Fruit fly (Drosophila melanogaster) whole organism, embryonic: ENCODE results near the gene CG12560.

ENCODE experiments used
- Atf6 ChIP-seq: fragments of 200-800 bp; sonication (Bioruptor generic); IDR thresholded peaks from 2 replicates; pipeline ENCODE4 v1.3.6; 2022; ENCODE audit warnings: missing biosample characterization, missing genetic modification characterization
- BEAF-32 ChIP-seq: fragments of 200-800 bp; sonication (Bioruptor generic); optimal IDR thresholded peaks from 3 replicates; lab custom pipeline; 2017; ENCODE audit warnings: missing biosample characterization, missing genetic modification characterization, mild to moderate bottlenecking, moderate library complexity, missing genetic modification reagents
- CG10274 ChIP-seq: fragments of 200-800 bp; sonication (Bioruptor generic); optimal IDR thresholded peaks from 3 replicates; lab custom pipeline; 2017; ENCODE audit warnings: missing biosample characterization, mild to moderate bottlenecking, missing genetic modification characterization
- CG10462 ChIP-seq: fragments of 200-800 bp; sonication (Bioruptor generic); optimal IDR thresholded peaks from 2 replicates; lab custom pipeline; 2016; ENCODE audit warnings: missing biosample characterization, missing genetic modification characterization
- CG10543 ChIP-seq: fragments of 200-800 bp; sonication (Bioruptor generic); optimal IDR thresholded peaks from 3 replicates; lab custom pipeline; 2017; ENCODE audit warnings: missing biosample characterization, mild to moderate bottlenecking, missing genetic modification characterization, moderate library complexity
- CG12769 ChIP-seq: fragments of 200-800 bp; sonication (Bioruptor generic); optimal IDR thresholded peaks from 2 replicates; lab custom pipeline; 2019; ENCODE audit warnings: missing biosample characterization, mild to moderate bottlenecking, missing genetic modification characterization, moderate library complexity
- CG13424 ChIP-seq: fragments of 200-800 bp; sonication (Bioruptor generic); optimal IDR thresholded peaks from 2 replicates; lab custom pipeline; 2019; ENCODE audit warnings: missing biosample characterization, mild to moderate bottlenecking, missing genetic modification characterization, moderate library complexity
- CG13894 ChIP-seq: fragments of 200-800 bp; sonication (Bioruptor generic); optimal IDR thresholded peaks from 3 replicates; lab custom pipeline; 2018; ENCODE audit warnings: missing biosample characterization, mild to moderate bottlenecking, missing genetic modification characterization, moderate library complexity
- CG18599 ChIP-seq: fragments of 200-800 bp; sonication (Bioruptor generic); optimal IDR thresholded peaks from 3 replicates; lab custom pipeline; 2017; ENCODE audit warnings: missing biosample characterization, missing genetic modification characterization, mild to moderate bottlenecking, moderate library complexity, missing genetic modification reagents
- CG2678 ChIP-seq: fragments of 200-800 bp; sonication (Bioruptor generic); optimal IDR thresholded peaks from 3 replicates; lab custom pipeline; 2019; ENCODE audit warnings: missing biosample characterization, mild to moderate bottlenecking, missing genetic modification characterization, moderate library complexity
- CG30431 ChIP-seq: fragments of 200-800 bp; sonication (Bioruptor generic); optimal IDR thresholded peaks from 2 replicates; lab custom pipeline; 2017; ENCODE audit warnings: missing biosample characterization, missing genetic modification characterization
- CG32532 ChIP-seq: fragments of 200-800 bp; sonication (Bioruptor generic); IDR thresholded peaks from 2 replicates; pipeline ENCODE4 v1.3.6; 2022; ENCODE audit warnings: missing biosample characterization, missing genetic modification characterization
- CG3281 ChIP-seq: fragments of 200-800 bp; sonication (Bioruptor generic); optimal IDR thresholded peaks from 3 replicates; lab custom pipeline; 2017; ENCODE audit warnings: missing biosample characterization, mild to moderate bottlenecking, missing genetic modification characterization
- CG34376 ChIP-seq: fragments of 200-800 bp; sonication (Bioruptor generic); optimal IDR thresholded peaks from 2 replicates; lab custom pipeline; 2018; ENCODE audit warnings: missing biosample characterization, mild to moderate bottlenecking, missing genetic modification characterization
- CG42726 ChIP-seq: fragments of 200-800 bp; sonication (Bioruptor generic); IDR thresholded peaks from 2 replicates; pipeline ENCODE4 v1.3.6; 2022; ENCODE audit warnings: missing biosample characterization, missing genetic modification characterization; ENCODE audit not compliant: partially characterized antibody
- CG4730 ChIP-seq: fragments of 200-800 bp; sonication (Bioruptor generic); IDR thresholded peaks from 2 replicates; pipeline ENCODE4 v1.3.6; 2022; ENCODE audit warnings: missing biosample characterization, missing genetic modification characterization
- CG5180 ChIP-seq: fragments of 200-800 bp; sonication (Bioruptor generic); optimal IDR thresholded peaks from 3 replicates; lab custom pipeline; 2017; ENCODE audit warnings: missing biosample characterization, missing genetic modification characterization, mild to moderate bottlenecking, moderate library complexity, missing genetic modification reagents
- CG5953 ChIP-seq: fragments of 200-800 bp; sonication (Bioruptor generic); IDR thresholded peaks from 2 replicates; pipeline ENCODE4 v1.3.6; 2022; ENCODE audit warnings: missing biosample characterization, missing genetic modification characterization
- CG7839 ChIP-seq: fragments of 200-800 bp; sonication (Bioruptor generic); optimal IDR thresholded peaks from 3 replicates; lab custom pipeline; 2018; ENCODE audit warnings: missing biosample characterization, mild to moderate bottlenecking, missing genetic modification characterization, moderate library complexity
- CG8765 ChIP-seq: fragments of 200-800 bp; sonication (Bioruptor generic); IDR thresholded peaks from 2 replicates; pipeline ENCODE4 v1.3.6; 2022; ENCODE audit warnings: missing biosample characterization, missing genetic modification characterization
- Doc2 ChIP-seq: fragments of 200-800 bp; sonication (Bioruptor generic); IDR thresholded peaks from 2 replicates; pipeline ENCODE4 v1.3.6; 2022; ENCODE audit warnings: missing biosample characterization, missing genetic modification characterization
- H15 ChIP-seq: fragments of 200-800 bp; sonication (Bioruptor generic); IDR thresholded peaks from 3 replicates; pipeline ENCODE4 v1.3.6; 2022; ENCODE audit warnings: missing biosample characterization, missing genetic modification characterization
- HLH4C ChIP-seq: fragments of 200-800 bp; sonication (Bioruptor generic); IDR thresholded peaks from 3 replicates; pipeline ENCODE4 v1.3.6; 2022; ENCODE audit warnings: missing biosample characterization, missing genetic modification characterization; ENCODE audit not compliant: partially characterized antibody
- Jarid2 ChIP-seq: fragments of 200-800 bp; sonication (Bioruptor generic); optimal IDR thresholded peaks from 3 replicates; lab custom pipeline; 2017; ENCODE audit warnings: mild to moderate bottlenecking, missing biosample characterization, missing genetic modification reagents, missing genetic modification characterization
- Lhr ChIP-seq: fragments of 200-800 bp; sonication (Bioruptor generic); optimal IDR thresholded peaks from 3 replicates; lab custom pipeline; 2017; ENCODE audit warnings: mild to moderate bottlenecking, missing biosample characterization, missing genetic modification reagents, missing genetic modification characterization
- Med ChIP-seq: fragments of 200-800 bp; sonication (Bioruptor generic); peaks from one replicate; lab custom pipeline; 2016; ENCODE audit warnings: missing biosample characterization, missing genetic modification characterization, mild to moderate bottlenecking, inconsistent platforms, moderate library complexity
- Mes4 ChIP-seq: fragments of 200-800 bp; sonication (Bioruptor generic); optimal IDR thresholded peaks from 2 replicates; lab custom pipeline; 2016; ENCODE audit warnings: missing biosample characterization, missing genetic modification characterization
- Sin3A ChIP-seq: fragments of >200 bp; optimal IDR thresholded peaks from 2 replicates; lab custom pipeline; 2018
- Trl ChIP-seq, 3 experiments: fragments of >200 bp in 2 of 3; fragments of 200-800 bp in 1 of 3; sonication (Bioruptor generic) in 1 of 3; optimal IDR thresholded peaks; 2 replicates in 1 of 3; 3 replicates in 2 of 3; lab custom pipeline; 2016 to 2017; ENCODE audit warnings: missing biosample characterization in 1 of 3, missing genetic modification characterization in 1 of 3
- ara ChIP-seq: fragments of 200-800 bp; sonication (Bioruptor generic); IDR thresholded peaks from 2 replicates; pipeline ENCODE4 v1.3.6; 2022; ENCODE audit warnings: missing biosample characterization, missing genetic modification characterization
- ase ChIP-seq: fragments of 200-800 bp; sonication (Bioruptor generic); IDR thresholded peaks from 3 replicates; pipeline ENCODE4 v1.3.6; 2022; ENCODE audit warnings: missing biosample characterization, missing genetic modification characterization
- bcd ChIP-seq: fragments of 200-800 bp; sonication (Bioruptor generic); optimal IDR thresholded peaks from 2 replicates; lab custom pipeline; 2017; ENCODE audit warnings: missing biosample characterization, mild to moderate bottlenecking, missing genetic modification characterization
- chinmo ChIP-seq: fragments of 200-800 bp; sonication (Bioruptor generic); IDR thresholded peaks from 4 replicates; pipeline ENCODE4 v1.3.6; 2022; ENCODE audit warnings: missing biosample characterization, missing genetic modification characterization; ENCODE audit not compliant: partially characterized antibody
- eve ChIP-seq, 2 experiments: fragments of >200 bp; optimal IDR thresholded peaks; 2 replicates each; lab custom pipeline; 2017; ENCODE audit warnings: missing biosample characterization in 2 of 2, missing genetic modification characterization in 2 of 2
- fru ChIP-seq: fragments of >200 bp; optimal IDR thresholded peaks from 2 replicates; lab custom pipeline; 2017
- gem ChIP-seq: fragments of 200-800 bp; sonication (Bioruptor generic); optimal IDR thresholded peaks from 2 replicates; lab custom pipeline; 2019; ENCODE audit warnings: missing biosample characterization, mild to moderate bottlenecking, missing genetic modification characterization, moderate library complexity
- gsb-n ChIP-seq: fragments of 200-800 bp; sonication (Bioruptor generic); optimal IDR thresholded peaks from 3 replicates; lab custom pipeline; 2018; ENCODE audit warnings: missing biosample characterization, mild to moderate bottlenecking, missing genetic modification characterization
- gt ChIP-seq: fragments of 200-800 bp; sonication (Bioruptor generic); IDR thresholded peaks from 2 replicates; pipeline ENCODE4 v1.3.6; 2022; ENCODE audit warnings: missing biosample characterization, missing genetic modification characterization
- nom ChIP-seq: fragments of 200-800 bp; sonication (Bioruptor generic); optimal IDR thresholded peaks from 2 replicates; lab custom pipeline; 2017; ENCODE audit warnings: missing biosample characterization, missing genetic modification characterization, mild to moderate bottlenecking, moderate library complexity, missing genetic modification reagents
- pho ChIP-seq: fragments of 200-800 bp; sonication (Bioruptor generic); optimal IDR thresholded peaks from 2 replicates; lab custom pipeline; 2016; ENCODE audit warnings: missing biosample characterization, missing genetic modification characterization
- prd ChIP-seq, 3 experiments: fragments of >200 bp in 2 of 3; fragments of 200-800 bp in 1 of 3; sonication (Bioruptor generic) in 1 of 3; optimal IDR thresholded peaks in 2 of 3; IDR thresholded peaks in 1 of 3; 2 replicates in 2 of 3; 3 replicates in 1 of 3; pipeline versions ENCODE4 v1.3.6 to Lab custom; 2017 to 2022; ENCODE audit warnings: missing biosample characterization in 1 of 3, missing genetic modification characterization in 1 of 3
- repo ChIP-seq: fragments of 200-800 bp; sonication (Bioruptor generic); optimal IDR thresholded peaks from 2 replicates; lab custom pipeline; 2016; ENCODE audit warnings: missing biosample characterization, missing genetic modification characterization
- seq ChIP-seq: fragments of 200-800 bp; sonication (Bioruptor generic); IDR thresholded peaks from 2 replicates; pipeline ENCODE4 v1.3.6; 2022; ENCODE audit warnings: missing biosample characterization, missing genetic modification characterization
- sug ChIP-seq: fragments of 200-800 bp; optimal IDR thresholded peaks from 2 replicates; lab custom pipeline; 2019; ENCODE audit warnings: missing biosample characterization, mild to moderate bottlenecking, missing genetic modification characterization, moderate library complexity
- tin ChIP-seq: fragments of 200-800 bp; sonication (Bioruptor generic); optimal IDR thresholded peaks from 3 replicates; lab custom pipeline; 2016; ENCODE audit warnings: missing biosample characterization, missing genetic modification characterization
- trh ChIP-seq: fragments of 200-800 bp; sonication (Bioruptor generic); optimal IDR thresholded peaks from 2 replicates; lab custom pipeline; 2016; ENCODE audit warnings: missing biosample characterization, missing genetic modification characterization
- unpg ChIP-seq: fragments of 200-800 bp; sonication (Bioruptor generic); optimal IDR thresholded peaks from 3 replicates; lab custom pipeline; 2018; ENCODE audit warnings: missing biosample characterization, mild to moderate bottlenecking, missing genetic modification characterization, moderate library complexity
- zen ChIP-seq: fragments of 200-800 bp; sonication (Bioruptor generic); optimal IDR thresholded peaks from 3 replicates; lab custom pipeline; 2018; ENCODE audit warnings: missing biosample characterization, mild to moderate bottlenecking, missing genetic modification characterization, moderate library complexity

The CG12560 gene

dm6 chr2L:8007160-8007876 lies 2.0 kb downstream of the CG12560 start, which contains the start of gene Spn28Dc:
Gene Spn28Dc, minus strand, starts transcription at chr2L:8007210.
- TF ChIP-seq chinmo (GFP tag; lab: Robert Waterston, UW) (0 out of 4 replicates have a peak, but pooled peaks have one; percentile 55), Med (peak; percentile 80), CG12769 (tag; lab: Kevin White, UChicago) (peak; percentile 22), nom (GFP tag; lab: Kevin White, UChicago) (peak; percentile 74), CG10543 (GFP tag; lab: Kevin White, UChicago) (peak; percentile 28), Jarid2 (GFP tag; lab: Kevin White, UChicago) (peak; percentile 31), CG34376 (peak; percentile 63), CG5180 (GFP tag; lab: Kevin White, UChicago) (no peak), sug (tag; lab: Kevin White, UChicago) (peak; percentile 15), repo (no peak), Sin3A (no peak), BEAF-32 (GFP tag; lab: Kevin White, UChicago) (no peak), CG13894 (tag; lab: Kevin White, UChicago) (peak; percentile 28), Trl (optimal IDR thresholded peaks at IDR 0.05; lab: Kevin White, UChicago) (peak in 1 of 2 experiments; percentile 48), Trl (GFP tag; optimal IDR thresholded peaks at IDR 0.05; lab: Kevin White, UChicago) (no peak), tin (GFP tag; lab: Kevin White, UChicago) (no peak), CG4730 (GFP tag; lab: Robert Waterston, UW) (no peak)

DNA sequence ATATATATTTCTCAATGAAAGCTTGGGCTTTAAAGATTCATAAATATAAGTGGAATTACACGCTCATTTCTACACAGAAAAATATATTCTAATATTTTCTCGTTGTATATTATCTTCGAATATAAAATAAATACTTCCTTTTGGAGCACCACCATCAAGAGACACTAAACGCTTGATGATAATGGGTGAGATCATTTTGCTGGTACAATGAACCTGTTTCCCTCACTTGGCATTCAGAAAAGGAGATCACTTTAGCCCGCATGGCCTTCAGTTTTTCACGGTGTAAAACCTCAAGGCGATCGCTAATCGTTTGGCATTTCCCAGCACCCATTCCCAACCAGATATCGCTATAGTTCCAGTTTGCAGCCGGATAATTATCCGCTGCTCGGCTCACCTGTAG lies 3.2 kb downstream of the CG12560 start:
- peak; percentile 21 for TF ChIP-seq CG18599 (GFP tag; lab: Kevin White, UChicago)
- no peak for TF ChIP-seq CG8765 (GFP tag; lab: Robert Waterston, UW)
- no peak for TF ChIP-seq CG42726
- no peak for TF ChIP-seq eve (GFP tag; optimal IDR thresholded peaks at IDR 0.05; lab: Kevin White, UChicago)
- TF ChIP-seq zen = no peak
- no peak for TF ChIP-seq Doc2 (GFP tag; lab: Robert Waterston, UW)
- TF ChIP-seq CG3281 (GFP tag; lab: Kevin White, UChicago) = peak; percentile 20
- no peak for TF ChIP-seq ase (GFP tag; lab: Robert Waterston, UW)
- TF ChIP-seq CG10274 = no peak
- TF ChIP-seq bcd (GFP tag; lab: Kevin White, UChicago) = no peak
- TF ChIP-seq CG13424 (tag; lab: Kevin White, UChicago) = no peak
- TF ChIP-seq ara (GFP tag; lab: Robert Waterston, UW) = no peak
- no peak for TF ChIP-seq prd (optimal IDR thresholded peaks at IDR 0.05; lab: Kevin White, UChicago)
- peak; percentile 26; the same call in 1 of the 3 replicates for TF ChIP-seq prd (GFP tag; IDR thresholded peaks at IDR 0.05; lab: Robert Waterston, UW)
- no peak for TF ChIP-seq CG30431 (GFP tag; lab: Kevin White, UChicago)
- TF ChIP-seq CG2678 (tag; lab: Kevin White, UChicago) = peak; percentile 20
- no peak for TF ChIP-seq CG10462 (GFP tag; lab: Kevin White, UChicago)
- no peak for TF ChIP-seq seq (GFP tag; lab: Robert Waterston, UW)
- TF ChIP-seq CG32532 (GFP tag; lab: Robert Waterston, UW) = peak; percentile 32; the same call in 1 of the 2 replicates
- TF ChIP-seq gt (GFP tag; lab: Robert Waterston, UW) = no peak
- peak; percentile 11 for TF ChIP-seq CG7839 (tag; lab: Kevin White, UChicago)
- TF ChIP-seq HLH4C (GFP tag; lab: Robert Waterston, UW) = no peak
- TF ChIP-seq gsb-n (tag; lab: Kevin White, UChicago) = no peak
- TF ChIP-seq unpg (GFP tag; lab: Kevin White, UChicago) = no peak
- TF ChIP-seq Mes4 (GFP tag; lab: Kevin White, UChicago) = no peak
- TF ChIP-seq Atf6 (GFP tag; lab: Robert Waterston, UW) = 0 out of 2 replicates have a peak, but pooled peaks have one; percentile 8
- no peak for TF ChIP-seq CG5953
- no peak for TF ChIP-seq Lhr
- peak; percentile 46 for TF ChIP-seq Med
- peak; percentile 16 for TF ChIP-seq gem (tag; lab: Kevin White, UChicago)
- TF ChIP-seq trh (GFP tag; lab: Kevin White, UChicago) = no peak
- TF ChIP-seq pho = no peak
- no peak for TF ChIP-seq H15
- no peak for TF ChIP-seq fru (lab: Kevin White, UChicago)
